Fruit fly (Drosophila melanogaster) ovary, adult (tissue): Measurements from ENCODE around the gene CG15293.

Experiments
- CG17801 ChIP-seq: fragments of 200-800 bp; optimal IDR thresholded peaks from 2 replicates; lab custom pipeline; 2019; ENCODE audit warnings: missing biosample characterization, mild to moderate bottlenecking, missing genetic modification characterization, moderate library complexity; ENCODE audit not compliant: partially characterized antibody

The CG15293 gene

dm6 chr2L:14103790-14104189 is 5.5 kb downstream of the CG15293 start, which contains the start of gene CG46301:
CG46301 (plus strand) TSS chr2L:14104090.
- no peak for TF ChIP-seq CG17801

dm6 chr2L:14095683-14096082 is 13.6 kb downstream of the CG15293 start:
- no peak for TF ChIP-seq CG17801

dm6 chr2L:14094606-14095005 is 14.6 kb downstream of the CG15293 start:
- no peak for TF ChIP-seq CG17801

dm6 chr2L:14070154-14070553 is 39.1 kb downstream of the CG15293 start:
- TF ChIP-seq CG17801: no peak
